Worm (Caenorhabditis elegans): ENCODE data around the gene F08G5.3.

F08G5.3 gene

DNA sequence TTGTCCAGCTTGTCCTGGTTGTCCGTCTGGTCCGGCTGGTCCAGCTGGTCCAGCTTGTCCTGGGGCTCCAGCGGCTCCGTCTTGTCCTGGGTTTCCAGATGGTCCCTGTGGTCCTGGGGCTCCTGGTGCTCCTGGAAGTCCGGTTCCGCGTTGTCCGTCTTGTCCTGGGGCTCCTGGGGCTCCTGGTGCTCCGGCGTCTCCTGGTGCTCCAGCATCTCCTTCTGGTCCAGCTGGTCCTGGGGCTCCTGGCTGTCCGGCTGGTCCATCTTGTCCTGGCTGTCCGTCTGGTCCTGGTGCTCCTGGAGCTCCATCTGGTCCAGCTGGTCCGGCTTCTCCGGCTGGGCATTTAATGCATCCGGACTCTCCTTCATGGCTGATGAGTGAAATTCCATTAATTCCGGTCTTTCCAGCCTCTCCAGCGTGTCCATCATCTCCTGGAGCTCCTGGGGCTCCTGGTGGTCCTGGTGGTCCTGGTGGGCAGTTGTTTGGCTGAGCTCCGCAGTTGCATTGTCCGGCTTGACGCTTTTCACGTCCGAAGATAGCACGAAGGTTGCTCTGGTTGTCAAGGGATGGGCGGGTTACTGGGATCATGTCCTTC, 10.4 kb upstream of the F08G5.3 start:
- TF ChIP-seq ztf-16 (tag; optimal IDR thresholded peaks at IDR 0.05) (peak; percentile 78), zip-5 (tag; optimal IDR thresholded peaks at IDR 0.05) (no peak), sox-4 (tag; optimal IDR thresholded peaks at IDR 0.05) (no peak), fkh-6 (tag; optimal IDR thresholded peaks at IDR 0.05) (no peak), unc-42 (tag; optimal IDR thresholded peaks at IDR 0.05) (peak; percentile 0), T23F11.4 (GFP tag; optimal IDR thresholded peaks at IDR 0.05) (no peak), F13H6.1 (tag; optimal IDR thresholded peaks at IDR 0.05) (peak; percentile 25), ceh-18 (tag; optimal IDR thresholded peaks at IDR 0.05) (peak; percentile 30), C38D4.7 (GFP tag; optimal IDR thresholded peaks at IDR 0.05) (no peak), ceh-31 (tag; optimal IDR thresholded peaks at IDR 0.05) (no peak)

DNA sequence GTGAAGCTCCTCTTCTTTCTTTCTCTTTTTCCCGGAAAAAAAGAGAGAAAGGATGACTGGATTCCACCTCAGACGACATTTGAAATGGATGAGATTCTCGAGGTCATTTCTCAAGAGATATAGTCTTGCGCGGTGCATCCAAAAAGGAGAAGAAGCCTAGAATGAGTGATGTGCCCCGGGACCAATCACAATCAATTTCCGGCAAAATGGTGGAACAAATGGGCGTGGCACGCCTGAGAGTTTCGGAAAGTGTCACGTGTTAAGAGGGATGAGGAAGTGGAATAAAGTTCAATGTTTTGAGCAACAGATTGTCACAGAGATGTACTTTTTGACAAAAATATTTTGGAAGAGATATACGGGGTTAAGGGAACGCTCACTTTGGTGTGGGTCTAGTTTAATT, 8.2 kb upstream of the F08G5.3 start:
- no peak for TF ChIP-seq zip-5 (tag; optimal IDR thresholded peaks at IDR 0.05)
- no peak for TF ChIP-seq rnt-1 (tag; optimal IDR thresholded peaks at IDR 0.05)
- TF ChIP-seq pqm-1 (tag; optimal IDR thresholded peaks at IDR 0.05) = no peak
- no peak for TF ChIP-seq K09A11.1 (tag; optimal IDR thresholded peaks at IDR 0.05; ENCODE audit: insufficient read depth)
- no peak for TF ChIP-seq madf-2 (tag; optimal IDR thresholded peaks at IDR 0.05)
- no peak for TF ChIP-seq ref-2 (tag; optimal IDR thresholded peaks at IDR 0.05)
- no peak for TF ChIP-seq ceh-22 (tag; optimal IDR thresholded peaks at IDR 0.05)
- TF ChIP-seq eyg-1 (tag; optimal IDR thresholded peaks at IDR 0.05) = no peak
- TF ChIP-seq C38D4.7 (GFP tag; optimal IDR thresholded peaks at IDR 0.05) = no peak
- TF ChIP-seq npax-4 (tag; optimal IDR thresholded peaks at IDR 0.05) = no peak
- no peak for TF ChIP-seq pag-3 (tag; optimal IDR thresholded peaks at IDR 0.05; ENCODE audit: borderline replicate concordance)
- TF ChIP-seq lin-11 (tag; optimal IDR thresholded peaks at IDR 0.05) = no peak
- no peak for TF ChIP-seq elt-2 (tag; optimal IDR thresholded peaks at IDR 0.05)

DNA sequence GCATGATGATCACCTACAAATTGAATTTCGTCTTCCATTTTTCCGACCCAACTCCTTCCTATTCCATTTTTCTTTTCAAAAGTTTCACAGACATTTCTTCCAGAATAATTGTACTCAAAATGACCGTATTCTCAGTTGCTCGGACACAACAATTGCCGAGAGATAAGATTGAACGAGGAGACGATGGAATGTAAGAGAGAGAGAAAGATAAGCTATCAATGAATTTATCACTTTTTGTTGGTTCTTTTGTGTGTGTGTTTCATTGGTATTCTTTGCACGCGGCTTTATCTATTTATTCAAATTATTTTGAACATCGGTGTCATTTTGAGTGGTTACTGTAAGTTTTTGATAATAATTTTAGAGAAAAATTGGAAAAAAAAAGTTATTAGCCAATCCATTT, 3.1 kb upstream of the F08G5.3 start, which contains the start of gene ugt-65:
Gene ugt-65 (plus strand): TSS at position 229 of the 400 bp plus-strand sequence.
- TF ChIP-seq elt-2 (tag; optimal IDR thresholded peaks at IDR 0.05) = peak; percentile 86
- TF ChIP-seq dve-1 (tag; optimal IDR thresholded peaks at IDR 0.05) = no peak

DNA sequence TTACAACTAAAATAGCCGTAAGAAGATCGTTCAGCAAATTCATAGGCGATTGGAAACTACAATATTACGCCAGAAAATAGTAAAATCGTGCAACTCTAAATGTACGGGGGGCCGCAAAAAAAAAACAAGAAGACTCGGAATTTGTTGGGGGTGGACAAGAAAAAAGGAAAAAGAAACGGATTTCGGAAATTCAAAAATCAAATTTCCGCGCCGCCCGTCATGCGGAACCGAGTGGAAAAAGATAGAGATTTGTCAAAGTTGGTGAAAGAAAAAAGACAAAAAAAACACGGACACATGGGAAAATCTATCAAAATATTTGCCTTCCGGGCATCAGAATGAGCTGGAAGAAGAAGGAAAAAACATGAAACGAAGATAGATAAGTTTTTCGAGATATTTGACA, 1.9 kb upstream of the F08G5.3 start:
- TF ChIP-seq unc-42 (tag; optimal IDR thresholded peaks at IDR 0.05) (peak; percentile 86), ceh-34 (tag; optimal IDR thresholded peaks at IDR 0.05) (no peak)

DNA sequence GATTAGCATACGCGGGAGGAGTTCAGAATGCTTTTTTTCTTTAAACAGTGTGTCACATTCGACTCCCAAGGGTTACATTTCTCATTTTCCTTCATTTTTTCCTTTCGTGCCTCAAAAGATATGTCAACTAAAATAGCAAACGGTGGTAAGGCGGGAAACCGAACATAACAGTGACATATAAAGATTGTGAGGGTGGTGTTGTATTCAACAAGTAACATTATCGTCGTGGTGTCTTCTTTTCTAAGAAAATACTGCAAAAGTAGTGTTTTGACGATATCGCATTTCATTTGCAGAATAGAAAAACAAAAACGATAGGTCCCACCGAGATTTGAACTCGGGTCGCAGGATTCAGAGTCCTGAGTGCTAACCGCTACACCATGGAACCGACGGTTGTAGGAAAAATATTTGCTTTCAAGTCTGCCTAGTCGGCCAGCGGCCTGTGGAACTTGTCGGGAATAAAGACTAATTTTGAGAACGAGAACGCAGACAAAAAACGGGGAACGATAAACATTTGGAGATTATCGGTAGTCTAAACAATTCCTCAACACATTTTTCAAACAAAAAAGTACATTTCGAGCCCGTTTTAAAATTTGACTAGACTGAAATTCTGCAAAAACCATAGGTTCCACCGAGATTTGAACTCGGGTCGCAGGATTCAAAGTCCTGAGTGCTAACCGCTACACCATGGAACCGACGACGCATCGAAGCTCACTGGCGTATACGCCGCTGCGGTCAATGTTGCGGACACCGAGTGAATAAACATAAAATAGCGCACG, 569 bp downstream of the F08G5.3 start:
- TF ChIP-seq ceh-9 (tag; optimal IDR thresholded peaks at IDR 0.05) = no peak
- peak; percentile 46 for TF ChIP-seq ceh-19 (GFP tag; optimal IDR thresholded peaks at IDR 0.05)
- TF ChIP-seq hlh-30 (tag; optimal IDR thresholded peaks at IDR 0.05; ENCODE audit: insufficient read depth) = no peak
- no peak for TF ChIP-seq madf-2 (tag; optimal IDR thresholded peaks at IDR 0.05)
- TF ChIP-seq che-1 (tag; optimal IDR thresholded peaks at IDR 0.05) = peak; percentile 34
- peak; percentile 8 for TF ChIP-seq nhr-232 (tag; optimal IDR thresholded peaks at IDR 0.05)
- TF ChIP-seq hlh-13 (GFP tag; optimal IDR thresholded peaks at IDR 0.05) = peak; percentile 31
- no peak for TF ChIP-seq hlh-8 (tag; optimal IDR thresholded peaks at IDR 0.05)
- TF ChIP-seq eyg-1 (tag; optimal IDR thresholded peaks at IDR 0.05) = no peak
- peak; percentile 22 for TF ChIP-seq dve-1 (tag; optimal IDR thresholded peaks at IDR 0.05)
- TF ChIP-seq C38D4.7 (GFP tag; optimal IDR thresholded peaks at IDR 0.05) = peak; percentile 40
- peak; percentile 44 for TF ChIP-seq hlh-6 (tag; optimal IDR thresholded peaks at IDR 0.05)
- no peak for TF ChIP-seq pros-1 (tag; optimal IDR thresholded peaks at IDR 0.05)
- TF ChIP-seq mec-3 (tag; optimal IDR thresholded peaks at IDR 0.05; ENCODE audit: borderline replicate concordance) = no peak
